Fruit fly (Drosophila melanogaster) whole organism: ENCODE measurements around the gene CG31954.

Experiments used
- CG8478 ChIP-seq: fragments of >200 bp; optimal IDR thresholded peaks from 2 replicates; lab custom pipeline; 2018; ENCODE audit warnings: inconsistent platforms
- Dll ChIP-seq: fragments of >200 bp; optimal IDR thresholded peaks from 2 replicates; lab custom pipeline; 2017
- EcR ChIP-seq, 2 experiments: fragments of >200 bp; optimal IDR thresholded peaks; 2 replicates each; lab custom pipeline; 2017; ENCODE audit warnings: missing biosample characterization in 2 of 2, missing genetic modification characterization in 2 of 2, missing genetic modification reagents in 2 of 2
- pan ChIP-seq: fragments of >200 bp; optimal IDR thresholded peaks from 2 replicates; lab custom pipeline; 2017
- psq ChIP-seq: fragments of >200 bp; optimal IDR thresholded peaks from 2 replicates; lab custom pipeline; 2017
- usp ChIP-seq: fragments of >200 bp; optimal IDR thresholded peaks from 2 replicates; lab custom pipeline; 2017; ENCODE audit warnings: missing biosample characterization, missing genetic modification characterization, mixed read lengths

CG31954 gene

dm6 chr2L:3510002-3510401 lies at the start of gene CG31954:
CG31954 (minus strand) TSS chr2L:3510102.
- TF ChIP-seq psq (no peak), EcR (GFP tag; optimal IDR thresholded peaks at IDR 0.05; lab: Kevin White, UChicago) (no peak), Dll (lab: Kevin White, UChicago) (no peak), CG8478 (no peak), pan (lab: Kevin White, UChicago) (no peak), usp (GFP tag; lab: Kevin White, UChicago) (no peak)

- no peak for TF ChIP-seq Dll (lab: Kevin White, UChicago)
- no peak for TF ChIP-seq psq
- no peak for TF ChIP-seq CG8478
These were observed 49.7 kb upstream of the CG31954 start for dm6 chr2L:3559647-3560046.

- TF ChIP-seq Dll (lab: Kevin White, UChicago) (no peak), usp (GFP tag; lab: Kevin White, UChicago) (no peak), psq (no peak), EcR (GFP tag; optimal IDR thresholded peaks at IDR 0.05; lab: Kevin White, UChicago) (no peak), CG8478 (no peak), pan (lab: Kevin White, UChicago) (no peak)
These were observed 48.4 kb upstream of the CG31954 start for dm6 chr2L:3558299-3558698.

- TF ChIP-seq Dll (lab: Kevin White, UChicago) (no peak), psq (no peak), CG8478 (no peak), usp (GFP tag; lab: Kevin White, UChicago) (no peak)
These were observed 47.6 kb upstream of the CG31954 start for dm6 chr2L:3557471-3557870.

dm6 chr2L:3556937-3557336 lies 47.0 kb upstream of the CG31954 start:
- TF ChIP-seq usp (GFP tag; lab: Kevin White, UChicago) (no peak), EcR (GFP tag; optimal IDR thresholded peaks at IDR 0.05; lab: Kevin White, UChicago) (no peak), psq (no peak), CG8478 (no peak), Dll (lab: Kevin White, UChicago) (no peak), pan (lab: Kevin White, UChicago) (no peak)

dm6 chr2L:3555408-3556058 lies 45.6 kb upstream of the CG31954 start:
- TF ChIP-seq Dll (lab: Kevin White, UChicago) (no peak), pan (lab: Kevin White, UChicago) (no peak), EcR (GFP tag; optimal IDR thresholded peaks at IDR 0.05; lab: Kevin White, UChicago) (no peak), CG8478 (no peak), psq (no peak)

dm6 chr2L:3553902-3554301 lies 44.0 kb upstream of the CG31954 start:
- TF ChIP-seq Dll (lab: Kevin White, UChicago) (no peak), CG8478 (no peak), pan (lab: Kevin White, UChicago) (no peak), psq (no peak), usp (GFP tag; lab: Kevin White, UChicago) (no peak), EcR (GFP tag; optimal IDR thresholded peaks at IDR 0.05; lab: Kevin White, UChicago) (no peak)

- TF ChIP-seq psq (no peak), EcR (GFP tag; optimal IDR thresholded peaks at IDR 0.05; lab: Kevin White, UChicago) (no peak), usp (GFP tag; lab: Kevin White, UChicago) (no peak), pan (lab: Kevin White, UChicago) (no peak), CG8478 (no peak), Dll (lab: Kevin White, UChicago) (no peak)
These were observed 42.9 kb upstream of the CG31954 start for dm6 chr2L:3552773-3553172.

- no peak for TF ChIP-seq CG8478
- no peak for TF ChIP-seq pan (lab: Kevin White, UChicago)
- TF ChIP-seq psq = no peak
- no peak for TF ChIP-seq usp (GFP tag; lab: Kevin White, UChicago)
- TF ChIP-seq Dll (lab: Kevin White, UChicago) = no peak
- TF ChIP-seq EcR (GFP tag; optimal IDR thresholded peaks at IDR 0.05; lab: Kevin White, UChicago) = no peak
These were observed 40.7 kb upstream of the CG31954 start for dm6 chr2L:3550583-3550982.

dm6 chr2L:3549742-3550141 lies 39.8 kb upstream of the CG31954 start:
- TF ChIP-seq usp (GFP tag; lab: Kevin White, UChicago) (no peak), pan (lab: Kevin White, UChicago) (no peak), CG8478 (no peak), Dll (lab: Kevin White, UChicago) (no peak), EcR (GFP tag; optimal IDR thresholded peaks at IDR 0.05; lab: Kevin White, UChicago) (no peak), psq (no peak)

dm6 chr2L:3548879-3549278 lies 39.0 kb upstream of the CG31954 start:
- TF ChIP-seq Dll (lab: Kevin White, UChicago) (no peak), CG8478 (no peak), psq (no peak), usp (GFP tag; lab: Kevin White, UChicago) (no peak), EcR (GFP tag; optimal IDR thresholded peaks at IDR 0.05; lab: Kevin White, UChicago) (no peak), pan (lab: Kevin White, UChicago) (no peak)

dm6 chr2L:3547512-3547911 lies 37.6 kb upstream of the CG31954 start:
- TF ChIP-seq psq = no peak
- no peak for TF ChIP-seq Dll (lab: Kevin White, UChicago)
- no peak for TF ChIP-seq CG8478
- no peak for TF ChIP-seq usp (GFP tag; lab: Kevin White, UChicago)
- no peak for TF ChIP-seq pan (lab: Kevin White, UChicago)
- TF ChIP-seq EcR (GFP tag; optimal IDR thresholded peaks at IDR 0.05; lab: Kevin White, UChicago) = no peak
